Fruit fly (Drosophila melanogaster) whole organism, wandering third instar larva: ENCODE measurements around the gene Smg5.
A peak's percentile ranks its signal among the peaks of the same experiment; 100 is the strongest.

Experiments used
- Abd-B ChIP-seq: fragments of >200 bp; optimal IDR thresholded peaks from 2 replicates; lab custom pipeline; 2017; ENCODE audit warnings: missing biosample characterization, missing genetic modification characterization
- CG32264 ChIP-seq: fragments of 200-800 bp; sonication (Bioruptor generic); optimal IDR thresholded peaks from 2 replicates; lab custom pipeline; 2016; ENCODE audit warnings: missing biosample characterization, missing genetic modification characterization
- CG9705 ChIP-seq: fragments of 200-800 bp; sonication (Bioruptor generic); optimal IDR thresholded peaks from 2 replicates; lab custom pipeline; 2018; ENCODE audit warnings: missing biosample characterization, mild to moderate bottlenecking, missing genetic modification characterization
- CrebA ChIP-seq: fragments of 200-800 bp; sonication (Bioruptor generic); optimal IDR thresholded peaks from 2 replicates; lab custom pipeline; 2016; ENCODE audit warnings: missing biosample characterization, mild to moderate bottlenecking, missing genetic modification characterization, borderline replicate concordance
- Dfd ChIP-seq: fragments of >200 bp; optimal IDR thresholded peaks from 2 replicates; lab custom pipeline; 2017; ENCODE audit warnings: missing biosample characterization, missing genetic modification characterization
- Dif ChIP-seq: fragments of 200-275, 200-300 bp; sonication (Bioruptor generic); optimal IDR thresholded peaks from 2 replicates; lab custom pipeline; 2018; ENCODE audit warnings: missing biosample characterization, missing genetic modification characterization; ENCODE audit not compliant: partially characterized antibody
- GATAd ChIP-seq: sonication (Bioruptor generic); optimal IDR thresholded peaks from 2 replicates; lab custom pipeline; 2016; ENCODE audit warnings: missing biosample characterization, missing genetic modification characterization
- HLH106 ChIP-seq: fragments of 200-800 bp; optimal IDR thresholded peaks from 3 replicates; lab custom pipeline; 2019; ENCODE audit warnings: missing biosample characterization, mild to moderate bottlenecking, missing genetic modification characterization, moderate library complexity
- Hnf4 ChIP-seq: fragments of 200-800 bp; sonication (Bioruptor generic); optimal IDR thresholded peaks from 2 replicates; lab custom pipeline; 2016; ENCODE audit warnings: missing biosample characterization, mild to moderate bottlenecking, missing genetic modification characterization
- Hr78 ChIP-seq: fragments of >200 bp; optimal IDR thresholded peaks from 2 replicates; lab custom pipeline; 2017; ENCODE audit warnings: missing biosample characterization, missing genetic modification characterization
- Hr83 ChIP-seq: fragments of 200-300 bp; sonication (Bioruptor generic); optimal IDR thresholded peaks from 2 replicates; lab custom pipeline; 2016; ENCODE audit warnings: missing biosample characterization, mild to moderate bottlenecking, missing genetic modification characterization, moderate library complexity; ENCODE audit not compliant: poor library complexity, severe bottlenecking
- Jra ChIP-seq: sonication (Bioruptor generic); optimal IDR thresholded peaks from 2 replicates; lab custom pipeline; 2016; ENCODE audit warnings: missing biosample characterization, missing genetic modification characterization
- Mio ChIP-seq: sonication (Bioruptor generic); optimal IDR thresholded peaks from 2 replicates; lab custom pipeline; 2016; ENCODE audit warnings: missing biosample characterization, missing genetic modification characterization
- Myc ChIP-seq: fragments of >200 bp; optimal IDR thresholded peaks from 2 replicates; lab custom pipeline; 2017
- OdsH ChIP-seq: fragments of 200-800 bp; sonication (Bioruptor generic); optimal IDR thresholded peaks from 2 replicates; lab custom pipeline; 2016; ENCODE audit warnings: missing biosample characterization, mild to moderate bottlenecking, missing genetic modification characterization
- Rel ChIP-seq, 2 experiments: fragments of 200-800 bp; sonication (Bioruptor generic) in 1 of 2; optimal IDR thresholded peaks; 2 replicates in 1 of 2; 3 replicates in 1 of 2; lab custom pipeline; 2016 to 2019; ENCODE audit warnings: mild to moderate bottlenecking in 2 of 2, missing biosample characterization in 2 of 2, missing genetic modification characterization in 2 of 2, moderate library complexity in 1 of 2
- Sp1 ChIP-seq: fragments of 200-800 bp; sonication (Bioruptor generic); optimal IDR thresholded peaks from 3 replicates; lab custom pipeline; 2019; ENCODE audit warnings: missing biosample characterization, mild to moderate bottlenecking, missing genetic modification characterization, moderate library complexity
- Vsx2 ChIP-seq: fragments of 200-300, 225-300 bp; sonication (Bioruptor generic); optimal IDR thresholded peaks from 2 replicates; lab custom pipeline; 2018; ENCODE audit warnings: missing biosample characterization, missing genetic modification characterization; ENCODE audit not compliant: partially characterized antibody
- br ChIP-seq: fragments of 200-800 bp; sonication (Bioruptor generic); optimal IDR thresholded peaks from 2 replicates; lab custom pipeline; 2016; ENCODE audit warnings: missing biosample characterization, missing genetic modification characterization
- brk ChIP-seq: fragments of 200-800 bp; sonication (Bioruptor generic); optimal IDR thresholded peaks from 2 replicates; lab custom pipeline; 2016; ENCODE audit warnings: missing biosample characterization, mild to moderate bottlenecking, missing genetic modification characterization
- dl ChIP-seq, 2 experiments: fragments of 175-275, 200-275 bp in 1 of 2; fragments of 200-275 bp in 1 of 2; sonication (Bioruptor generic); optimal IDR thresholded peaks; lab custom pipeline; 2018; ENCODE audit warnings: mild to moderate bottlenecking in 2 of 2, missing biosample characterization in 2 of 2, missing genetic modification characterization in 2 of 2, moderate library complexity in 2 of 2; ENCODE audit not compliant: partially characterized antibody in 2 of 2, insufficient read depth in 1 of 2
- dmrt93B ChIP-seq: fragments of 200-800 bp; sonication (Bioruptor generic); optimal IDR thresholded peaks from 2 replicates; lab custom pipeline; 2018; ENCODE audit warnings: missing biosample characterization, mild to moderate bottlenecking, missing genetic modification characterization
- dsf ChIP-seq: sonication (Bioruptor generic); optimal IDR thresholded peaks from 2 replicates; lab custom pipeline; 2016; ENCODE audit warnings: missing biosample characterization, missing genetic modification characterization, borderline replicate concordance
- ey ChIP-seq: fragments of 200-800 bp; sonication (Bioruptor generic); optimal IDR thresholded peaks from 2 replicates; lab custom pipeline; 2016; ENCODE audit warnings: missing biosample characterization, missing genetic modification characterization
- foxo ChIP-seq, 2 experiments: fragments of 200-800 bp; sonication (Bioruptor generic); optimal IDR thresholded peaks; 2 replicates in 1 of 2; 3 replicates in 1 of 2; lab custom pipeline; 2016 to 2017; ENCODE audit warnings: missing biosample characterization in 2 of 2, missing genetic modification characterization in 2 of 2
- fru ChIP-seq: fragments of 200-800 bp; sonication (Bioruptor generic); optimal IDR thresholded peaks from 3 replicates; lab custom pipeline; 2016; ENCODE audit warnings: missing biosample characterization, mild to moderate bottlenecking, missing genetic modification characterization
- h ChIP-seq: fragments of 200-800 bp; sonication (Bioruptor generic); optimal IDR thresholded peaks from 3 replicates; lab custom pipeline; 2016; ENCODE audit warnings: missing biosample characterization, mild to moderate bottlenecking, missing genetic modification characterization
- jim ChIP-seq: fragments of 175-275, 200-325 bp; sonication (Bioruptor generic); optimal IDR thresholded peaks from 2 replicates; lab custom pipeline; 2016; ENCODE audit warnings: missing biosample characterization, mild to moderate bottlenecking, missing genetic modification characterization
- lola ChIP-seq: fragments of >200 bp; optimal IDR thresholded peaks from 2 replicates; lab custom pipeline; 2017; ENCODE audit warnings: missing biosample characterization, missing genetic modification characterization
- pan ChIP-seq: fragments of >200 bp; optimal IDR thresholded peaks from 2 replicates; lab custom pipeline; 2017
- psq ChIP-seq: fragments of 200-800 bp; sonication (Bioruptor generic); optimal IDR thresholded peaks from 3 replicates; lab custom pipeline; 2017; ENCODE audit warnings: missing biosample characterization, mild to moderate bottlenecking, missing genetic modification characterization, moderate library complexity
- rgr ChIP-seq: fragments of 200-800 bp; sonication (Bioruptor generic); optimal IDR thresholded peaks from 3 replicates; lab custom pipeline; 2016; ENCODE audit warnings: missing biosample characterization, mild to moderate bottlenecking, missing genetic modification characterization
- sage ChIP-seq: fragments of 200-800 bp; sonication (Bioruptor generic); optimal IDR thresholded peaks from 2 replicates; lab custom pipeline; 2016; ENCODE audit warnings: missing biosample characterization, mild to moderate bottlenecking, missing genetic modification characterization
- tai ChIP-seq: sonication (Bioruptor generic); optimal IDR thresholded peaks from 2 replicates; lab custom pipeline; 2016; ENCODE audit warnings: missing biosample characterization, missing genetic modification characterization
- usp ChIP-seq: fragments of >200 bp; optimal IDR thresholded peaks from 2 replicates; lab custom pipeline; 2017; ENCODE audit warnings: missing biosample characterization, missing genetic modification characterization

The Smg5 gene

DNA sequence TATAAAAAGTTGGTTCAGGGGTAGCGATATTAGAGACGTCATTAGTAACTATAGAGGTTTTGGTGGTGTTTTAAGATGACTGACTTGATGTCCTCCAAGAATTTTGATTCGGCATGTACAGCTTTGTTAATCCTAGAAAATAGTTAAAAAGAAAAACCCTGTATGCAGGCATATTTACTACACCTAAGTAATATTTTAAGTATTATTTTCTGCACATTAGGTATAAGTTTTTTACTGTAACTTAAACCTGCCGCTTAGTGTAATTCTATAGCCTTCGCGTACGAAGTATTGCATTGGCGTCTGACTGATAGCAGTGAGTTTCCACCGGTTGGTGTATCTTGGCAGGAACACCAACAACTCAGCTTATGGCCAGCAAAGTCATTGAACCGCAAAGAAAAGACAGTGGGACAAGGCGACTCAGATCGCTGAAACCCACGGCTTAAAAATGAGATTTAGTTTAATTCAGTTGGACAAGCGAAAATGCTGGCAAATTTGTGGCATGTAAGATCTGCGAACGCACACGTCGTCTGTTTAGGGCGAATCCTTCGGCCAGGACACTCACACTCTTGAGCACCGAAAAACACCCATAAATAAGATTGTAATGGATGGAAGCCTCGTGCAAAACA is 19.7 kb downstream of the Smg5 start:
- TF ChIP-seq fru (GFP tag; lab: Kevin White, UChicago) (peak; percentile 20), h (GFP tag; lab: Kevin White, UChicago) (peak; percentile 4), psq (peak; percentile 3), sage (GFP tag; lab: Kevin White, UChicago) (no peak), usp (GFP tag; lab: Kevin White, UChicago) (no peak), br (GFP tag; lab: Kevin White, UChicago) (peak; percentile 4), foxo (GFP tag; optimal IDR thresholded peaks at IDR 0.05; lab: Kevin White, UChicago) (peak in 1 of 2 experiments; percentile 40)
- TF ChIP-seq, all 38 proteins: peak for 5

DNA sequence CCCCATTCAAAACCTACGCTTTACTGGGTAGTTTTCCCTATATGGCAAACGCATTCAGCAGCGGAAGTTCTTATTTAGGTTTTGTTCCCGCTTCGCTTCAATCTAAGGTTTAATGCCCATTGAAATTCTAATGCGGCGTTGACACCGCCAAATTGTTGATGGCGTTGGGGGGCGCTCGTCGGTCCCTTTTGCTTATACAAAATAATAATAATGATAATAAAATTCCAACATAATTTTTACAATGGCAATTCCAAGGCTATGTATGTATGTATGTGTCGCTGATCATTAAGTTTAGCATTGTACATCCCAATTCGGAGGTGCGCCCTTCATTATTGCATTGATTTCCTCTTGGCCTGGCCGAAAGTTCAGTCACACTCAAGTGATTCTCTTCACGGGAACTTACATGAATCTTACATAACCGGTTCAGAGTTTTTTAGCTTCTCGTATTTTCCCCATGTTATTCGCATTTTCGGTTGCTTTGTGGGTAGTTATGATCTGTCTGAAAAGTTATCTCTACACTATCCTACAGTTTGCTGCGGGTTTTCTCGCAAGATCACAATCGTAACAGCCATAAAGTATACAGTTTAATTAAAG is 20.3 kb downstream of the Smg5 start:
- TF ChIP-seq CrebA (GFP tag; lab: Kevin White, UChicago) (no peak), GATAd (GFP tag; lab: Kevin White, UChicago) (no peak), dl (GFP tag; optimal IDR thresholded peaks at IDR 0.05; lab: Kevin White, UChicago; ENCODE audit: insufficient read depth in 1 of 2, partially characterized antibody in 2 of 2) (no peak), sage (GFP tag; lab: Kevin White, UChicago) (no peak), CG9705 (GFP tag; lab: Kevin White, UChicago) (no peak)

DNA sequence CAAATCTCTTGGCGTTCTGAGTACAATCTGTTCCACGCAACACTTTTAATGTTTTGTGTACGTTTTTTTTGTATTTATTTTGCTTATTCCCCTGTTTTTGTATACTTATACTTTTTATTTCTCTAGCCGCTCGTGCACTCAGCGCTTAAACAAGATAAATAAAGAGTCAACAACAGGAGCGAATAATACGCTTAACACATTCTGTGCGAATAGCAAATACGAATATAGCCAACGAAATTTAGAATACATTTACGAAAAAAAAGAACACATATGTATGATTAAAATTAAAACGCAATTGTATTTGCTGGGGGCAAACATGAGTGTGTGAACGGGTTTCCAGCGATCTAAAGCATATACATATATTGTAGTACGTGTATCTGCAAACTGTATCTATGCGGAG is 22.5 kb downstream of the Smg5 start:
- TF ChIP-seq lola (GFP tag; lab: Kevin White, UChicago) = no peak
- TF ChIP-seq Dif (GFP tag; lab: Kevin White, UChicago) = no peak
- TF ChIP-seq pan = no peak
- TF ChIP-seq CG9705 (GFP tag; lab: Kevin White, UChicago) = peak; percentile 22
- no peak for TF ChIP-seq CrebA (GFP tag; lab: Kevin White, UChicago)
- TF ChIP-seq dsf (GFP tag; lab: Kevin White, UChicago) = peak; percentile 22
- peak; percentile 10 for TF ChIP-seq HLH106
- TF ChIP-seq GATAd (GFP tag; lab: Kevin White, UChicago) = peak; percentile 10
- peak; percentile 56 for TF ChIP-seq OdsH (GFP tag; lab: Kevin White, UChicago)
- TF ChIP-seq Abd-B (GFP tag; lab: Kevin White, UChicago) = no peak
- peak; percentile 44 for TF ChIP-seq CG32264 (GFP tag; lab: Kevin White, UChicago)
- TF ChIP-seq Hnf4 (GFP tag; lab: Kevin White, UChicago) = peak; percentile 76
- no peak for TF ChIP-seq Hr78 (GFP tag; lab: Kevin White, UChicago)
- no peak for TF ChIP-seq jim (GFP tag; lab: Kevin White, UChicago)
- TF ChIP-seq ey (GFP tag; lab: Kevin White, UChicago) = peak; percentile 4
- no peak for TF ChIP-seq Myc
- no peak for TF ChIP-seq sage (GFP tag; lab: Kevin White, UChicago)
- peak; percentile 48 for TF ChIP-seq Jra (GFP tag; lab: Kevin White, UChicago)
- no peak for TF ChIP-seq Vsx2 (GFP tag; lab: Kevin White, UChicago)
- no peak for TF ChIP-seq Dfd (GFP tag; lab: Kevin White, UChicago)
- TF ChIP-seq Mio (GFP tag; lab: Kevin White, UChicago) = no peak
- TF ChIP-seq psq = peak; percentile 26
- TF ChIP-seq Sp1 (GFP tag; lab: Kevin White, UChicago) = peak; percentile 29
- peak; percentile 80 for TF ChIP-seq rgr
- TF ChIP-seq dmrt93B = peak; percentile 26
- TF ChIP-seq fru (GFP tag; lab: Kevin White, UChicago) = no peak
- TF ChIP-seq Hr83 = peak; percentile 79
- TF ChIP-seq dl (GFP tag; optimal IDR thresholded peaks at IDR 0.05; lab: Kevin White, UChicago; ENCODE audit: insufficient read depth in 1 of 2, partially characterized antibody in 2 of 2) = no peak
- peak; percentile 78 for TF ChIP-seq h (GFP tag; lab: Kevin White, UChicago)
- TF ChIP-seq tai (GFP tag; lab: Kevin White, UChicago) = peak; percentile 54
- TF ChIP-seq Rel (GFP tag; optimal IDR thresholded peaks at IDR 0.05; lab: Kevin White, UChicago) = no peak
- no peak for TF ChIP-seq Rel (tag; optimal IDR thresholded peaks at IDR 0.05; lab: Kevin White, UChicago)
- TF ChIP-seq br (GFP tag; lab: Kevin White, UChicago) = peak; percentile 29
- TF ChIP-seq brk (GFP tag; lab: Kevin White, UChicago) = peak; percentile 48
- no peak for TF ChIP-seq foxo (GFP tag; optimal IDR thresholded peaks at IDR 0.05; lab: Kevin White, UChicago)
